Worm (Caenorhabditis elegans): ENCODE data around the gene Y57G11C.8.
A peak's percentile ranks its signal among the peaks of the same experiment; 100 is the strongest.

Gene Y57G11C.8

ce11 chrIV:14784481-14784880 lies 2.8 kb downstream of the Y57G11C.8 start, which contains the start of gene nlp-56:
Gene nlp-56, minus strand, starts transcription at chrIV:14784737.
- TF ChIP-seq hlh-8 (tag; optimal IDR thresholded peaks at IDR 0.05) = no peak
- no peak for TF ChIP-seq lin-11 (tag; optimal IDR thresholded peaks at IDR 0.05)
- TF ChIP-seq pax-1 (tag; optimal IDR thresholded peaks at IDR 0.05) = no peak
- no peak for TF ChIP-seq hlh-6 (tag; optimal IDR thresholded peaks at IDR 0.05)
- TF ChIP-seq madf-2 (tag; optimal IDR thresholded peaks at IDR 0.05) = no peak
- no peak for TF ChIP-seq che-1 (tag; optimal IDR thresholded peaks at IDR 0.05)
- TF ChIP-seq tbx-7 (tag; optimal IDR thresholded peaks at IDR 0.05) = no peak
- TF ChIP-seq tbx-2 (tag; optimal IDR thresholded peaks at IDR 0.05) = no peak
- no peak for TF ChIP-seq ceh-19 (GFP tag; optimal IDR thresholded peaks at IDR 0.05)
- no peak for TF ChIP-seq ztf-16 (tag; optimal IDR thresholded peaks at IDR 0.05)
- TF ChIP-seq ets-4 (tag; optimal IDR thresholded peaks at IDR 0.05) = no peak
- no peak for TF ChIP-seq ceh-14 (tag; optimal IDR thresholded peaks at IDR 0.05)
- no peak for TF ChIP-seq ceh-34 (tag; optimal IDR thresholded peaks at IDR 0.05)
- no peak for TF ChIP-seq sox-4 (tag; optimal IDR thresholded peaks at IDR 0.05)
- no peak for TF ChIP-seq mec-3 (tag; optimal IDR thresholded peaks at IDR 0.05; ENCODE audit: borderline replicate concordance)
- TF ChIP-seq pqm-1 (tag; optimal IDR thresholded peaks at IDR 0.05) = no peak
- no peak for TF ChIP-seq pag-3 (tag; optimal IDR thresholded peaks at IDR 0.05; ENCODE audit: borderline replicate concordance)
- TF ChIP-seq pha-2 (tag; optimal IDR thresholded peaks at IDR 0.05) = no peak

ce11 chrIV:14786374-14787136 lies 4.9 kb downstream of the Y57G11C.8 start, which contains the start of gene melo-1:
Gene melo-1, plus strand, starts transcription at chrIV:14787031.
- TF ChIP-seq ceh-22 (tag; optimal IDR thresholded peaks at IDR 0.05) = no peak
- TF ChIP-seq lim-6 (tag; optimal IDR thresholded peaks at IDR 0.05) = no peak
- TF ChIP-seq ama-1 (optimal IDR thresholded peaks at IDR 0.05) = no peak
- peak; percentile 11 for TF ChIP-seq ceh-19 (GFP tag; optimal IDR thresholded peaks at IDR 0.05)
- TF ChIP-seq nfya-1 (tag; optimal IDR thresholded peaks at IDR 0.05) = peak; percentile 60
- no peak for TF ChIP-seq syd-9 (tag; optimal IDR thresholded peaks at IDR 0.05)
- peak; percentile 42 for TF ChIP-seq unc-55 (GFP tag; optimal IDR thresholded peaks at IDR 0.05)
- TF ChIP-seq sdc-2 (tag; optimal IDR thresholded peaks at IDR 0.05) = no peak
- no peak for TF ChIP-seq odd-2 (tag; optimal IDR thresholded peaks at IDR 0.05)
- TF ChIP-seq sox-2 (GFP tag; IDR thresholded peaks at IDR 0.05) = no peak
- TF ChIP-seq tbx-2 (tag; optimal IDR thresholded peaks at IDR 0.05) = no peak
- TF ChIP-seq nhr-232 (tag; optimal IDR thresholded peaks at IDR 0.05) = no peak
- no peak for TF ChIP-seq pat-9 (tag; optimal IDR thresholded peaks at IDR 0.05)
- TF ChIP-seq nhr-11 (tag; optimal IDR thresholded peaks at IDR 0.05) = no peak
- no peak for TF ChIP-seq eyg-1 (tag; optimal IDR thresholded peaks at IDR 0.05)
- no peak for TF ChIP-seq pha-2 (tag; optimal IDR thresholded peaks at IDR 0.05)
- TF ChIP-seq unc-42 (tag; optimal IDR thresholded peaks at IDR 0.05) = peak; percentile 51
- TF ChIP-seq ttx-3 (tag; optimal IDR thresholded peaks at IDR 0.05) = no peak
- no peak for TF ChIP-seq fkh-10 (GFP tag; optimal IDR thresholded peaks at IDR 0.05)
- no peak for TF ChIP-seq ref-2 (tag; optimal IDR thresholded peaks at IDR 0.05)
- TF ChIP-seq ztf-16 (tag; optimal IDR thresholded peaks at IDR 0.05) = no peak
- no peak for TF ChIP-seq lin-11 (tag; optimal IDR thresholded peaks at IDR 0.05)
- no peak for TF ChIP-seq K02D7.2 (tag; optimal IDR thresholded peaks at IDR 0.05)

ce11 chrIV:14790579-14790978 lies 8.9 kb downstream of the Y57G11C.8 start:
- TF ChIP-seq unc-3 (GFP tag; conservative IDR thresholded peaks at IDR 0.05) (no peak), unc-3 (tag; optimal IDR thresholded peaks at IDR 0.05) (no peak), pha-4 (tag; optimal IDR thresholded peaks at IDR 0.05) (no peak), zip-5 (tag; optimal IDR thresholded peaks at IDR 0.05) (no peak), ama-1 (optimal IDR thresholded peaks at IDR 0.05) (peak; percentile 13), unc-42 (tag; optimal IDR thresholded peaks at IDR 0.05) (no peak)
